Worm (Caenorhabditis elegans): ENCODE measurements around the gene mdh-1.

The mdh-1 gene

ce11 chrV:6538323-6538722 is 22.0 kb upstream of the mdh-1 start:
- no peak for TF ChIP-seq unc-62 (GFP tag; optimal IDR thresholded peaks at IDR 0.05)

- no peak for TF ChIP-seq unc-62 (GFP tag; optimal IDR thresholded peaks at IDR 0.05)
Measured at ce11 chrV:6533030-6533429, 16.7 kb upstream of the mdh-1 start, which contains the start of gene hpo-26. TSS of gene hpo-26 (minus strand) at chrV:6533060.

ce11 chrV:6524757-6525156 is 8.4 kb upstream of the mdh-1 start, which contains the start of gene acs-1:
TSS of gene acs-1 (plus strand) at chrV:6524989.
- TF ChIP-seq unc-62 (GFP tag; optimal IDR thresholded peaks at IDR 0.05), result no peak

ce11 chrV:6522879-6523497 is 6.7 kb upstream of the mdh-1 start:
- no peak for TF ChIP-seq unc-62 (GFP tag; optimal IDR thresholded peaks at IDR 0.05)

- TF ChIP-seq unc-62 (GFP tag; optimal IDR thresholded peaks at IDR 0.05), result no peak
Measured at ce11 chrV:6520385-6521080, 4.2 kb upstream of the mdh-1 start, which contains the start of the genes F46E10.2 and F46E10.18. TSS of gene F46E10.2 (plus strand) at chrV:6520435. TSS of gene F46E10.18 (plus strand) at chrV:6521030.

ce11 chrV:6518225-6518396 is 1.8 kb upstream of the mdh-1 start, which contains the start of gene F46E10.3:
TSS of gene F46E10.3 (plus strand) at chrV:6518297.
- TF ChIP-seq unc-62 (GFP tag; optimal IDR thresholded peaks at IDR 0.05), result no peak

- TF ChIP-seq unc-62 (GFP tag; optimal IDR thresholded peaks at IDR 0.05), result no peak
Measured at ce11 chrV:6517305-6518224, 1.2 kb upstream of the mdh-1 start.

- TF ChIP-seq unc-62 (GFP tag; optimal IDR thresholded peaks at IDR 0.05), result no peak
Measured at ce11 chrV:6515344-6515743, 982 bp downstream of the mdh-1 start.

ce11 chrV:6514887-6515324 is 1.4 kb downstream of the mdh-1 start, which contains the start of gene dpy-11:
TSS of gene dpy-11 (minus strand) at chrV:6515240.
- TF ChIP-seq unc-62 (GFP tag; optimal IDR thresholded peaks at IDR 0.05), result no peak

ce11 chrV:6513786-6514430 is 2.4 kb downstream of the mdh-1 start:
- no peak for TF ChIP-seq unc-62 (GFP tag; optimal IDR thresholded peaks at IDR 0.05)

ce11 chrV:6513356-6513755 is 3.0 kb downstream of the mdh-1 start:
- no peak for TF ChIP-seq unc-62 (GFP tag; optimal IDR thresholded peaks at IDR 0.05)

ce11 chrV:6511121-6511520 is 5.2 kb downstream of the mdh-1 start, which contains the start of gene ubh-1:
TSS of gene ubh-1 (minus strand) at chrV:6511409.
- TF ChIP-seq unc-62 (GFP tag; optimal IDR thresholded peaks at IDR 0.05), result no peak

- TF ChIP-seq unc-62 (GFP tag; optimal IDR thresholded peaks at IDR 0.05), result no peak
Measured at ce11 chrV:6510622-6511021, 5.7 kb downstream of the mdh-1 start.

ce11 chrV:6509717-6510116 is 6.6 kb downstream of the mdh-1 start, which contains the start of gene ubh-2:
TSS of gene ubh-2 (minus strand) at chrV:6509817.
- TF ChIP-seq unc-62 (GFP tag; optimal IDR thresholded peaks at IDR 0.05), result no peak

ce11 chrV:6508703-6509102 is 7.6 kb downstream of the mdh-1 start, which contains the start of gene ubh-3:
TSS of gene ubh-3 (minus strand) at chrV:6508803.
- TF ChIP-seq unc-62 (GFP tag; optimal IDR thresholded peaks at IDR 0.05), result no peak
